Fruit fly (Drosophila melanogaster) whole organism, embryonic: ENCODE results near the gene CG14419.

Source experiments
- ATbp ChIP-seq: fragments of 200-800 bp; sonication (Bioruptor generic); optimal IDR thresholded peaks from 2 replicates; lab custom pipeline; 2017; ENCODE audit warnings: missing biosample characterization, mild to moderate bottlenecking, missing genetic modification characterization, missing genetic modification reagents
- Awh ChIP-seq: fragments of 200-800 bp; sonication (Bioruptor generic); IDR thresholded peaks from 2 replicates; pipeline ENCODE4, ENCODE4 v1.3.6; 2022; ENCODE audit warnings: missing biosample characterization, missing genetic modification characterization
- Bgb ChIP-seq: fragments of 200-800 bp; sonication (Bioruptor generic); IDR thresholded peaks from 2 replicates; pipeline ENCODE4 v1.3.6; 2022; ENCODE audit warnings: missing biosample characterization, missing genetic modification characterization; ENCODE audit not compliant: partially characterized antibody
- Blimp-1 ChIP-seq: fragments of 200-800 bp; sonication (Bioruptor generic); optimal IDR thresholded peaks from 3 replicates; lab custom pipeline; 2018; ENCODE audit warnings: missing biosample characterization, missing genetic modification characterization, mild to moderate bottlenecking, moderate library complexity, missing genetic modification reagents
- CG10654 ChIP-seq: fragments of 200-800 bp; sonication (Bioruptor generic); optimal IDR thresholded peaks from 2 replicates; lab custom pipeline; 2016; ENCODE audit warnings: missing biosample characterization, missing genetic modification characterization
- CG11504 ChIP-seq: fragments of 200-800 bp; sonication (Bioruptor generic); optimal IDR thresholded peaks from 3 replicates; lab custom pipeline; 2019; ENCODE audit warnings: missing biosample characterization, mild to moderate bottlenecking, missing genetic modification characterization, moderate library complexity
- CG11695 ChIP-seq: fragments of 200-800 bp; sonication (Bioruptor generic); IDR thresholded peaks from 3 replicates; pipeline ENCODE4 v1.3.6; 2022; ENCODE audit warnings: missing biosample characterization, missing genetic modification characterization
- CG12769 ChIP-seq: fragments of 200-800 bp; sonication (Bioruptor generic); optimal IDR thresholded peaks from 2 replicates; lab custom pipeline; 2019; ENCODE audit warnings: missing biosample characterization, mild to moderate bottlenecking, missing genetic modification characterization, moderate library complexity
- CG15514 ChIP-seq: fragments of 200-800 bp; sonication (Bioruptor generic); optimal IDR thresholded peaks from 3 replicates; lab custom pipeline; 2017; ENCODE audit warnings: missing biosample characterization, missing genetic modification characterization, mild to moderate bottlenecking, moderate library complexity, missing genetic modification reagents
- CG1602 ChIP-seq: fragments of 200-800 bp; sonication (Bioruptor generic); optimal IDR thresholded peaks from 3 replicates; lab custom pipeline; 2016; ENCODE audit warnings: missing biosample characterization, missing genetic modification characterization
- CG17359 ChIP-seq: fragments of 200-800 bp; sonication (Bioruptor generic); optimal IDR thresholded peaks from 3 replicates; lab custom pipeline; 2018; ENCODE audit warnings: missing biosample characterization, mild to moderate bottlenecking, missing genetic modification characterization, moderate library complexity
- CG18262 ChIP-seq: fragments of 200-800 bp; optimal IDR thresholded peaks from 3 replicates; lab custom pipeline; 2019; ENCODE audit warnings: missing biosample characterization, mild to moderate bottlenecking, missing genetic modification characterization, moderate library complexity
- CG2120 ChIP-seq: fragments of 200-800 bp; sonication (Bioruptor generic); optimal IDR thresholded peaks from 3 replicates; lab custom pipeline; 2016; ENCODE audit warnings: missing biosample characterization, missing genetic modification characterization
- CG33213 ChIP-seq: fragments of 200-800 bp; sonication (Bioruptor generic); optimal IDR thresholded peaks from 3 replicates; lab custom pipeline; 2016; ENCODE audit warnings: missing biosample characterization, missing genetic modification characterization
- CG4820 ChIP-seq: fragments of 200-800 bp; sonication (Bioruptor generic); optimal IDR thresholded peaks from 3 replicates; lab custom pipeline; 2016; ENCODE audit warnings: missing biosample characterization, missing genetic modification characterization
- CG5245 ChIP-seq: fragments of 200-800 bp; sonication (Bioruptor generic); optimal IDR thresholded peaks from 3 replicates; lab custom pipeline; 2016; ENCODE audit warnings: missing biosample characterization, missing genetic modification characterization
- CG6689 ChIP-seq: fragments of 200-800 bp; sonication (Bioruptor generic); IDR thresholded peaks from 2 replicates; pipeline ENCODE4 v1.3.6; 2022; ENCODE audit warnings: missing biosample characterization, missing genetic modification characterization
- CG6813 ChIP-seq: fragments of 200-800 bp; sonication (Bioruptor generic); optimal IDR thresholded peaks from 2 replicates; lab custom pipeline; 2017; ENCODE audit warnings: missing biosample characterization, missing genetic modification characterization, mild to moderate bottlenecking, moderate library complexity, missing genetic modification reagents
- CG9727 ChIP-seq: fragments of 200-800 bp; sonication (Bioruptor generic); optimal IDR thresholded peaks from 3 replicates; lab custom pipeline; 2017; ENCODE audit warnings: missing biosample characterization, mild to moderate bottlenecking, missing genetic modification characterization
- Chrac-16 ChIP-seq: fragments of 200-800 bp; sonication (Bioruptor generic); optimal IDR thresholded peaks from 3 replicates; lab custom pipeline; 2016; ENCODE audit warnings: missing biosample characterization, missing genetic modification characterization
- Deaf1 ChIP-seq: fragments of 200-800 bp; optimal IDR thresholded peaks from 3 replicates; lab custom pipeline; 2019; ENCODE audit warnings: missing biosample characterization, mild to moderate bottlenecking, missing genetic modification characterization, moderate library complexity
- Dip2 ChIP-seq: fragments of 200-800 bp; sonication (Bioruptor generic); IDR thresholded peaks from 2 replicates; pipeline ENCODE4 v1.3.6; 2022; ENCODE audit warnings: missing biosample characterization, missing genetic modification characterization
- Ets65A ChIP-seq: fragments of 200-800 bp; sonication (Bioruptor generic); peaks from one replicate; lab custom pipeline; 2016; ENCODE audit warnings: missing biosample characterization, missing genetic modification characterization
- Fer1 ChIP-seq: fragments of 200-800 bp; sonication (Bioruptor generic); optimal IDR thresholded peaks from 2 replicates; lab custom pipeline; 2017; ENCODE audit warnings: missing biosample characterization, mild to moderate bottlenecking, missing genetic modification characterization
- Fer3 ChIP-seq: fragments of 200-800 bp; sonication (Bioruptor generic); optimal IDR thresholded peaks from 2 replicates; lab custom pipeline; 2018; ENCODE audit warnings: missing biosample characterization, mild to moderate bottlenecking, missing genetic modification characterization, moderate library complexity
- Hey ChIP-seq: fragments of 200-800 bp; sonication (Bioruptor generic); optimal IDR thresholded peaks from 3 replicates; lab custom pipeline; 2018; ENCODE audit warnings: missing biosample characterization, mild to moderate bottlenecking, missing genetic modification characterization
- Hmr ChIP-seq: fragments of 200-800 bp; sonication (Bioruptor generic); optimal IDR thresholded peaks from 3 replicates; lab custom pipeline; 2017; ENCODE audit warnings: mild to moderate bottlenecking, missing biosample characterization, missing genetic modification reagents, missing genetic modification characterization
- Lim3 ChIP-seq: fragments of 200-800 bp; sonication (Bioruptor generic); IDR thresholded peaks from 2 replicates; pipeline ENCODE4 v1.3.6; 2022; ENCODE audit warnings: missing biosample characterization, missing genetic modification characterization
- Oli ChIP-seq: fragments of 200-800 bp; sonication (Bioruptor generic); optimal IDR thresholded peaks from 2 replicates; lab custom pipeline; 2018; ENCODE audit warnings: missing biosample characterization, mild to moderate bottlenecking, missing genetic modification characterization, moderate library complexity
- Ssrp ChIP-seq: fragments of 200-800 bp; sonication (Bioruptor generic); optimal IDR thresholded peaks from 2 replicates; lab custom pipeline; 2018; ENCODE audit warnings: missing biosample characterization, mild to moderate bottlenecking, missing genetic modification characterization, moderate library complexity
- Trl ChIP-seq, 3 experiments: fragments of >200 bp in 2 of 3; fragments of 200-800 bp in 1 of 3; sonication (Bioruptor generic) in 1 of 3; optimal IDR thresholded peaks; 2 replicates in 1 of 3; 3 replicates in 2 of 3; lab custom pipeline; 2016 to 2017; ENCODE audit warnings: missing biosample characterization in 1 of 3, missing genetic modification characterization in 1 of 3
- bowl ChIP-seq: fragments of 200-800 bp; sonication (Bioruptor generic); IDR thresholded peaks from 2 replicates; pipeline ENCODE4 v1.3.6; 2022; ENCODE audit warnings: missing biosample characterization, missing genetic modification characterization
- ci ChIP-seq: fragments of 200-800 bp; sonication (Bioruptor generic); IDR thresholded peaks from 3 replicates; pipeline ENCODE4 v1.3.6; 2022; ENCODE audit warnings: missing biosample characterization, missing genetic modification characterization
- crp ChIP-seq, 2 experiments: fragments of 200-800 bp; sonication (Bioruptor generic); optimal IDR thresholded peaks; 2 replicates in 1 of 2; 3 replicates in 1 of 2; lab custom pipeline; 2017; ENCODE audit warnings: missing biosample characterization in 2 of 2, missing genetic modification characterization in 2 of 2, mild to moderate bottlenecking in 1 of 2, moderate library complexity in 1 of 2
- dmrt99B ChIP-seq: fragments of 200-800 bp; sonication (Bioruptor generic); optimal IDR thresholded peaks from 2 replicates; lab custom pipeline; 2018; ENCODE audit warnings: missing biosample characterization, mild to moderate bottlenecking, missing genetic modification characterization, moderate library complexity
- ewg ChIP-seq: fragments of 200-800 bp; sonication (Bioruptor generic); optimal IDR thresholded peaks from 3 replicates; lab custom pipeline; 2017; ENCODE audit warnings: mild to moderate bottlenecking, missing biosample characterization, missing genetic modification reagents, missing genetic modification characterization
- fd3F ChIP-seq: fragments of 200-800 bp; sonication (Bioruptor generic); optimal IDR thresholded peaks from 2 replicates; lab custom pipeline; 2018; ENCODE audit warnings: missing biosample characterization, mild to moderate bottlenecking, missing genetic modification characterization, moderate library complexity
- fd96Cb ChIP-seq: fragments of 200-800 bp; sonication (Bioruptor generic); optimal IDR thresholded peaks from 2 replicates; lab custom pipeline; 2018; ENCODE audit warnings: missing biosample characterization, mild to moderate bottlenecking, missing genetic modification characterization, moderate library complexity
- grau ChIP-seq: fragments of 200-800 bp; optimal IDR thresholded peaks from 3 replicates; lab custom pipeline; 2019; ENCODE audit warnings: missing biosample characterization, mild to moderate bottlenecking, missing genetic modification characterization, moderate library complexity
- lab ChIP-seq: fragments of 200-800 bp; sonication (Bioruptor generic); optimal IDR thresholded peaks from 3 replicates; lab custom pipeline; 2017; ENCODE audit warnings: missing biosample characterization, missing genetic modification characterization, mild to moderate bottlenecking, moderate library complexity, missing genetic modification reagents
- lilli ChIP-seq: fragments of 200-800 bp; sonication (Bioruptor generic); optimal IDR thresholded peaks from 3 replicates; lab custom pipeline; 2016; ENCODE audit warnings: missing biosample characterization, missing genetic modification characterization
- lmd ChIP-seq: fragments of 200-800 bp; sonication (Bioruptor generic); IDR thresholded peaks from 2 replicates; pipeline ENCODE4 v1.3.6; 2022; ENCODE audit warnings: missing biosample characterization, missing genetic modification characterization
- oc ChIP-seq: fragments of 200-800 bp; sonication (Bioruptor generic); optimal IDR thresholded peaks from 2 replicates; lab custom pipeline; 2018; ENCODE audit warnings: missing biosample characterization, mild to moderate bottlenecking, missing genetic modification characterization, moderate library complexity
- phol ChIP-seq: fragments of 200-800 bp; sonication (Bioruptor generic); optimal IDR thresholded peaks from 3 replicates; lab custom pipeline; 2018; ENCODE audit warnings: missing biosample characterization, mild to moderate bottlenecking, missing genetic modification characterization, moderate library complexity
- slbo ChIP-seq: fragments of 200-800 bp; sonication (Bioruptor generic); IDR thresholded peaks from 2 replicates; pipeline ENCODE4 v1.3.6; 2022; ENCODE audit warnings: missing biosample characterization, missing genetic modification characterization
- ssp ChIP-seq: fragments of 200-800 bp; sonication (Bioruptor generic); IDR thresholded peaks from 2 replicates; pipeline ENCODE4 v1.3.6; 2022; ENCODE audit warnings: missing biosample characterization, missing genetic modification characterization
- stc ChIP-seq: fragments of 200-800 bp; sonication (Bioruptor generic); IDR thresholded peaks from 2 replicates; pipeline ENCODE4 v1.3.6; 2022; ENCODE audit warnings: missing biosample characterization, missing genetic modification characterization
- vfl ChIP-seq: fragments of 200-800 bp; sonication (Bioruptor generic); optimal IDR thresholded peaks from 2 replicates; lab custom pipeline; 2016; ENCODE audit warnings: missing biosample characterization, missing genetic modification characterization
- vvl ChIP-seq: fragments of 200-800 bp; sonication (Bioruptor generic); IDR thresholded peaks from 2 replicates; pipeline ENCODE4 v1.3.6; 2022; ENCODE audit warnings: missing biosample characterization, missing genetic modification characterization
- wdn ChIP-seq: fragments of 200-800 bp; sonication (Bioruptor generic); IDR thresholded peaks from 2 replicates; pipeline ENCODE4 v1.3.6; 2022; ENCODE audit warnings: missing biosample characterization, missing genetic modification characterization

Gene CG14419

dm6 chrX:2912581-2912980 lies 26.9 kb upstream of the CG14419 start (continued):
- no peak for TF ChIP-seq oc (tag; lab: Kevin White, UChicago)
- TF ChIP-seq Bgb: no peak
- no peak for TF ChIP-seq CG9727 (GFP tag; lab: Kevin White, UChicago)
- TF ChIP-seq Deaf1 (tag; lab: Kevin White, UChicago): no peak
- peak; percentile 8 for TF ChIP-seq fd96Cb (tag; lab: Kevin White, UChicago)
- no peak for TF ChIP-seq Ssrp (tag; lab: Kevin White, UChicago)
- TF ChIP-seq dmrt99B (tag; lab: Kevin White, UChicago): peak; percentile 46
- TF ChIP-seq CG12769 (tag; lab: Kevin White, UChicago): peak; percentile 11
- TF ChIP-seq CG17359 (tag; lab: Kevin White, UChicago): peak; percentile 7
- peak; percentile 36 for TF ChIP-seq Oli (tag; lab: Kevin White, UChicago)
- no peak for TF ChIP-seq Awh
- peak; percentile 46 for TF ChIP-seq CG11504 (tag; lab: Kevin White, UChicago)
- TF ChIP-seq Chrac-16 (GFP tag; lab: Kevin White, UChicago): no peak
- no peak for TF ChIP-seq CG11695 (GFP tag; lab: Robert Waterston, UW)
- no peak for TF ChIP-seq Trl (optimal IDR thresholded peaks at IDR 0.05; lab: Kevin White, UChicago)
- no peak for TF ChIP-seq Trl (GFP tag; optimal IDR thresholded peaks at IDR 0.05; lab: Kevin White, UChicago)
- TF ChIP-seq Blimp-1 (GFP tag; lab: Kevin White, UChicago): peak; percentile 21
- TF ChIP-seq ATbp (GFP tag; lab: Kevin White, UChicago): peak; percentile 26
- TF ChIP-seq ewg (GFP tag; lab: Kevin White, UChicago): peak; percentile 4
- TF ChIP-seq grau (tag; lab: Kevin White, UChicago): peak; percentile 21
- TF ChIP-seq lmd (GFP tag; lab: Robert Waterston, UW): peak; percentile 30; the same call in 1 of the 2 replicates
- no peak for TF ChIP-seq CG18262 (tag; lab: Kevin White, UChicago)
- TF ChIP-seq Fer1 (GFP tag; lab: Kevin White, UChicago): peak; percentile 12
- TF ChIP-seq lilli: peak; percentile 5
- TF ChIP-seq CG1602: no peak
- TF ChIP-seq CG6689 (GFP tag; lab: Robert Waterston, UW): 0 out of 2 replicates have a peak, but pooled peaks have one; percentile 19
- peak; percentile 2 for TF ChIP-seq Fer3 (tag; lab: Kevin White, UChicago)
- peak; percentile 20 for TF ChIP-seq CG2120
- no peak for TF ChIP-seq vfl
- TF ChIP-seq CG5245: no peak
- 0 out of 2 replicates have a peak, but pooled peaks have one; percentile 34 for TF ChIP-seq vvl
- peak; percentile 34 for TF ChIP-seq Hmr (GFP tag; lab: Kevin White, UChicago)
- TF ChIP-seq slbo (GFP tag; lab: Robert Waterston, UW): peak; percentile 54
- no peak for TF ChIP-seq CG6813 (GFP tag; lab: Kevin White, UChicago)

DNA sequence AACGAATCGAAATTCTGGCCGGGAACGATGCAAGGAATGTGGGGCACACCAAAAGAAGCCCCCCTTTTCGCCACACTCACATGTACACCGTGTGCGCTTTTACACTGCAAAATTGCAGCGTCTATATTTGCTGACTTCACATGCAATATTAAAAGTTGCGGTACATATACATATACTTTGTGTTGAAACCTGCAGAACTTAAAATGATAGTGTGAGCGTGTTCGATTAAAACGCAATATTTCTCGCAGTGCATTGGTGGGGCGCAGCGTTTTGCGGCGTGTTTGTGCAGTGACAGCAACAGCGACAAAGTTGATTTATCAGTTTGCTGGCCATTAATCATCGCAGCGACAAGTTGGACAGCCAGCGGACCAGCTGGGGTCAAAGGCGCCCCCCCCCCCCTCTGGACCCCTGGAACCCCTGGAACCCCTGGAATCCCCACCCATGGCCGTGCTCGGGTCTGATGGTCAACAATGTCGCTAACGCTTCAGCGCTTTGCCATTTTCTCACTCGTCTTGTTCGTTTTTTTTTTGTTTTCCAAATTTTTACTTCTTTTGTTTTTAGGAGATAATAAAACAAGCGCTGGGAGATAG lies 21.5 kb upstream of the CG14419 start:
- TF ChIP-seq Ets65A (GFP tag; lab: Kevin White, UChicago): peak; percentile 81
- no peak for TF ChIP-seq Dip2 (GFP tag; lab: Robert Waterston, UW)
- no peak for TF ChIP-seq crp (GFP tag; optimal IDR thresholded peaks at IDR 0.05; lab: Kevin White, UChicago)
- TF ChIP-seq Hey (tag; lab: Kevin White, UChicago): no peak
- TF ChIP-seq wdn: no peak
- peak; percentile 11 for TF ChIP-seq lab
- no peak for TF ChIP-seq bowl (GFP tag; lab: Robert Waterston, UW)
- TF ChIP-seq CG4820 (GFP tag; lab: Kevin White, UChicago): no peak
- TF ChIP-seq ssp: no peak
- TF ChIP-seq Lim3 (GFP tag; lab: Robert Waterston, UW): no peak
- TF ChIP-seq ci (GFP tag; lab: Robert Waterston, UW): peak; percentile 51; the same call in 1 of the 3 replicates
- no peak for TF ChIP-seq fd3F (GFP tag; lab: Kevin White, UChicago)
- no peak for TF ChIP-seq CG33213 (GFP tag; lab: Kevin White, UChicago)
- no peak for TF ChIP-seq stc
- peak; percentile 17 for TF ChIP-seq Blimp-1 (GFP tag; lab: Kevin White, UChicago)
- no peak for TF ChIP-seq CG15514 (GFP tag; lab: Kevin White, UChicago)
- TF ChIP-seq CG1602: no peak
- no peak for TF ChIP-seq CG10654
- peak; percentile 5 for TF ChIP-seq phol (tag; lab: Kevin White, UChicago)
